Fruit fly (Drosophila melanogaster) whole organism, embryonic: ENCODE results near the gene CG46026.
A peak's percentile ranks its signal among the peaks of the same experiment; 100 is the strongest.

ENCODE experiments used
- CG11093 ChIP-seq: fragments of 200-800 bp; sonication (Bioruptor generic); IDR thresholded peaks from 3 replicates; pipeline ENCODE4 v1.3.6; 2022; ENCODE audit warnings: missing biosample characterization, missing genetic modification characterization
- CG14441 ChIP-seq: fragments of 200-800 bp; sonication (Bioruptor generic); IDR thresholded peaks from 2 replicates; pipeline ENCODE4 v1.3.6; 2022; ENCODE audit warnings: missing biosample characterization, missing genetic modification characterization
- CG18599 ChIP-seq: fragments of 200-800 bp; sonication (Bioruptor generic); optimal IDR thresholded peaks from 3 replicates; lab custom pipeline; 2017; ENCODE audit warnings: missing biosample characterization, missing genetic modification characterization, mild to moderate bottlenecking, moderate library complexity, missing genetic modification reagents
- CG31224 ChIP-seq: fragments of 200-800 bp; sonication (Bioruptor generic); IDR thresholded peaks from 2 replicates; pipeline ENCODE4 v1.3.6; 2022; ENCODE audit warnings: missing biosample characterization, missing genetic modification characterization
- CG6765 ChIP-seq: fragments of 200-800 bp; sonication (Bioruptor generic); optimal IDR thresholded peaks from 3 replicates; lab custom pipeline; 2017; ENCODE audit warnings: missing biosample characterization, mild to moderate bottlenecking, missing genetic modification characterization
- CG8281 ChIP-seq: fragments of 200-800 bp; sonication (Bioruptor generic); optimal IDR thresholded peaks from 2 replicates; lab custom pipeline; 2018; ENCODE audit warnings: missing biosample characterization, mild to moderate bottlenecking, missing genetic modification characterization, moderate library complexity
- Lpt ChIP-seq: fragments of >200 bp; optimal IDR thresholded peaks from 2 replicates; lab custom pipeline; 2018; ENCODE audit warnings: missing biosample characterization, missing genetic modification characterization
- Side ChIP-seq: fragments of 200-800 bp; sonication (Bioruptor generic); optimal IDR thresholded peaks from 2 replicates; lab custom pipeline; 2016; ENCODE audit warnings: missing biosample characterization, missing genetic modification characterization
- Ssrp ChIP-seq: fragments of 200-800 bp; sonication (Bioruptor generic); optimal IDR thresholded peaks from 2 replicates; lab custom pipeline; 2018; ENCODE audit warnings: missing biosample characterization, mild to moderate bottlenecking, missing genetic modification characterization, moderate library complexity
- bigmax ChIP-seq: fragments of 200-800 bp; sonication (Bioruptor generic); optimal IDR thresholded peaks from 2 replicates; lab custom pipeline; 2018; ENCODE audit warnings: missing biosample characterization, mild to moderate bottlenecking, missing genetic modification characterization
- cato ChIP-seq: fragments of 200-800 bp; sonication (Bioruptor generic); optimal IDR thresholded peaks from 2 replicates; lab custom pipeline; 2016; ENCODE audit warnings: missing biosample characterization, missing genetic modification characterization, borderline replicate concordance
- dpn ChIP-seq, 2 experiments: fragments of 200-800 bp; sonication (Bioruptor generic); optimal IDR thresholded peaks; 3 replicates each; lab custom pipeline; 2016; ENCODE audit warnings: missing biosample characterization in 2 of 2, missing genetic modification characterization in 2 of 2
- gcm2 ChIP-seq: fragments of 200-800 bp; sonication (Bioruptor generic); optimal IDR thresholded peaks from 2 replicates; lab custom pipeline; 2016; ENCODE audit warnings: missing biosample characterization, missing genetic modification characterization
- nau ChIP-seq: fragments of 200-800 bp; sonication (Bioruptor generic); optimal IDR thresholded peaks from 3 replicates; lab custom pipeline; 2017; ENCODE audit warnings: missing biosample characterization, mild to moderate bottlenecking, missing genetic modification characterization, missing genetic modification reagents
- nom ChIP-seq: fragments of 200-800 bp; sonication (Bioruptor generic); optimal IDR thresholded peaks from 2 replicates; lab custom pipeline; 2017; ENCODE audit warnings: missing biosample characterization, missing genetic modification characterization, mild to moderate bottlenecking, moderate library complexity, missing genetic modification reagents
- pan ChIP-seq, 4 experiments: fragments of >200 bp in 3 of 4; fragments of 200-800 bp in 1 of 4; sonication (Bioruptor generic) in 1 of 4; optimal IDR thresholded peaks in 3 of 4; IDR thresholded peaks in 1 of 4; 2 replicates each; pipeline versions ENCODE4 v1.3.6 to Lab custom; 2017 to 2022; ENCODE audit warnings: missing biosample characterization in 2 of 4, missing genetic modification characterization in 2 of 4, mixed read lengths in 1 of 4
- slp2 ChIP-seq: fragments of 200-800 bp; sonication (Bioruptor generic); optimal IDR thresholded peaks from 2 replicates; lab custom pipeline; 2016; ENCODE audit warnings: missing biosample characterization, missing genetic modification characterization
- tll ChIP-seq, 2 experiments: fragments of 200-800 bp in 1 of 2; fragments of >200 bp in 1 of 2; sonication (Bioruptor generic) in 1 of 2; optimal IDR thresholded peaks; 2 replicates each; lab custom pipeline; 2017 to 2019; ENCODE audit warnings: missing biosample characterization in 2 of 2, missing genetic modification characterization in 2 of 2, mild to moderate bottlenecking in 1 of 2, moderate library complexity in 1 of 2
- tup ChIP-seq: fragments of 200-800 bp; sonication (Bioruptor generic); optimal IDR thresholded peaks from 2 replicates; lab custom pipeline; 2016; ENCODE audit warnings: missing biosample characterization, mild to moderate bottlenecking, missing genetic modification characterization, moderate library complexity
- vvl ChIP-seq: fragments of 200-800 bp; sonication (Bioruptor generic); IDR thresholded peaks from 2 replicates; pipeline ENCODE4 v1.3.6; 2022; ENCODE audit warnings: missing biosample characterization, missing genetic modification characterization
- zen2 ChIP-seq: fragments of 200-800 bp; sonication (Bioruptor generic); IDR thresholded peaks from 3 replicates; pipeline ENCODE4 v1.3.6; 2022; ENCODE audit warnings: missing biosample characterization, missing genetic modification characterization; ENCODE audit not compliant: partially characterized antibody

The CG46026 gene

DNA sequence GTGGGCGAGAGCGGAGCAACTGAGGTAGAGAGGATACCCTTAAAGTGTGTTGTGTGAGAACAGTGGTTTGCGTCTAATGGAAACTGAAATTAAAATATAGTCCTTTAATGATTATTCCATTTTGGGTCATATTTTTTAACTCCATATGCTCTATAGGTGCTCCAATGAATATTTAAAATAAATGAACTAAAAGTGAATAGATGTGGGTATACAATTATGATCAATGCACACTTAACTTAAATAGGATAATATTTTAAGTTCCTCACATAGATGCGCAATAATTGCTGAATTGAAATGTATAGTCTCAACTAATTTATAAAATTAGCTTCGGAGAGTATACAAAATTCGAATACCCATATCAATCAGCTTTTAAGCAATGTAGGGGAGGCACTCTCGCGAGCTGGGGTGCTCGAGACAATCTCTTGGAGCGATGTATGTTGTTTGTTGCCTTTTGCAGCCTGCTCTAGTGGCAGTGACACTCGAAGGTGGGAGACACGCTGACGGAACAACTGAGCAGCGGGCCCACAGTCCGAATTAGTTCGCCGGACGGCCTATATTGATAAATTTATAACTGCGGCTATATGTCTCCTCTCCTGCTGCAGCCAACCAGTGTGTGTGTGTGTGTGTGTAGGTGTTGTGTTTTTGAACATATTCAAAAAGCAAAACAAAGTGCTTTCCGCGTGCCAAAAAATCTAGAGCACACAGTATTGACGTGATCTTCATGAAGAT, 47.1 kb downstream of the CG46026 start (continued):
- no peak for TF ChIP-seq zen2 (GFP tag; lab: Robert Waterston, UW)
- peak; percentile 67 for TF ChIP-seq cato (GFP tag; lab: Kevin White, UChicago)
- TF ChIP-seq CG11093 (GFP tag; lab: Robert Waterston, UW): 0 out of 3 replicates have a peak, but pooled peaks have one; percentile 17
- TF ChIP-seq Side: peak; percentile 41
- no peak for TF ChIP-seq bigmax
- no peak for TF ChIP-seq nau (GFP tag; lab: Kevin White, UChicago)
- no peak for TF ChIP-seq CG31224 (GFP tag; lab: Robert Waterston, UW)
- peak; percentile 60 for TF ChIP-seq CG6765 (GFP tag; lab: Kevin White, UChicago)
- TF ChIP-seq Lpt (GFP tag; lab: Kevin White, UChicago): no peak
- TF ChIP-seq Ssrp (tag; lab: Kevin White, UChicago): peak; percentile 84
- no peak; the same call in 1 of the 2 replicates for TF ChIP-seq vvl (GFP tag; lab: Robert Waterston, UW)
- peak; percentile 16 for TF ChIP-seq tup
- TF ChIP-seq CG14441 (GFP tag; lab: Robert Waterston, UW): peak; percentile 45
- TF ChIP-seq pan (optimal IDR thresholded peaks at IDR 0.05; lab: Kevin White, UChicago): no peak
- peak in 1 of 2 experiments; percentile 70 for TF ChIP-seq pan (GFP tag; optimal IDR thresholded peaks at IDR 0.05 in 1 of 2, IDR thresholded peaks at IDR 0.05 in 1 of 2)
- peak; percentile 82 for TF ChIP-seq CG18599
- peak; percentile 52 to 70 for TF ChIP-seq dpn (GFP tag; optimal IDR thresholded peaks at IDR 0.05; lab: Kevin White, UChicago)
- no peak for TF ChIP-seq CG8281
- no peak for TF ChIP-seq tll (GFP tag; optimal IDR thresholded peaks at IDR 0.05; lab: Kevin White, UChicago)
- TF ChIP-seq slp2: peak; percentile 48

DNA sequence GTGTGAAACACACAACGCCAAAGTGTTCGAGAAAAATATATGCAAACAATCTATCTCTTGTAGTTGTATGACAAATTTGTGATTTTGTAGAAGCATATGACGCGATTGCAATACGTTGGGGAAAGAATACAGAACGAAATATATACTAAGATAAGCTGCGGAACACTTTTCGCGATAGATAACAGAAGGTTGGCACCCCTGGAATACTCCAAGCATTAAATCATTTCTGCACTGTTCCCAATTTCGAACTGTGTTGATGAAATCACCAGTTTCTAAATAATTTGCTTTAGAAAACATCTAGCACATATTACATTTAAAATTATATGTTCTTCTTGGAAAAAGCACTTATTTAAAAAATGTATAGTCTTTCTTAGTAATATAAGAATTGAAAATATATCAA, 47.7 kb downstream of the CG46026 start:
- no peak for TF ChIP-seq gcm2 (GFP tag; lab: Kevin White, UChicago)
- no peak for TF ChIP-seq nom
